Fruit fly (Drosophila melanogaster): ENCODE data around the gene CG42812.

Gene CG42812

DNA sequence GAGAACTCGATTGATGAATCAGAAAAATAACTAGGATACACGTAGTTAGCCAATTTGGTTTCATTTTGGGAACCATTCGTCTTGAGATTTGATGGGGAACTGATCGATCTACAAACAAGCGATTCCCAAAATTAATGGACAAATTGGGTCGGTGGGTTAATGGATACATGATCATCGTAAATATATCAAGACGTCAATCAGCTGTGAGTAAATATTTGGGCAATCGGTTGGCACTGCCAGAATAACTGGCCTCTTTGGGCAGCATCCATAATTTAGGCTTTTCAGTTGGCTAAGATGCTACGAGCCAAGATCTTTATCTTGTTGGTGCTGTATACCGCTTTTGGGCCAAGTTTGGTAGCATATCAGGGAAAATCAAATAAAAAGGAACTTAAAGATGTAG is at the start of gene CG42812, which contains the start of gene CG33341:
TSS of gene CG42812 (minus strand) at position 101 of the 400 bp plus-strand sequence.
TSS of gene CG33341 (plus strand) at position 295 of the 400 bp plus-strand sequence.
- TF ChIP-seq Abd-B (GFP tag; optimal IDR thresholded peaks at IDR 0.05) (no peak), Jra (GFP tag; optimal IDR thresholded peaks at IDR 0.05) (no peak), h (GFP tag; optimal IDR thresholded peaks at IDR 0.05) (no peak), N (GFP tag; optimal IDR thresholded peaks at IDR 0.05) (no peak), CG32264 (GFP tag; optimal IDR thresholded peaks at IDR 0.05) (no peak)

DNA sequence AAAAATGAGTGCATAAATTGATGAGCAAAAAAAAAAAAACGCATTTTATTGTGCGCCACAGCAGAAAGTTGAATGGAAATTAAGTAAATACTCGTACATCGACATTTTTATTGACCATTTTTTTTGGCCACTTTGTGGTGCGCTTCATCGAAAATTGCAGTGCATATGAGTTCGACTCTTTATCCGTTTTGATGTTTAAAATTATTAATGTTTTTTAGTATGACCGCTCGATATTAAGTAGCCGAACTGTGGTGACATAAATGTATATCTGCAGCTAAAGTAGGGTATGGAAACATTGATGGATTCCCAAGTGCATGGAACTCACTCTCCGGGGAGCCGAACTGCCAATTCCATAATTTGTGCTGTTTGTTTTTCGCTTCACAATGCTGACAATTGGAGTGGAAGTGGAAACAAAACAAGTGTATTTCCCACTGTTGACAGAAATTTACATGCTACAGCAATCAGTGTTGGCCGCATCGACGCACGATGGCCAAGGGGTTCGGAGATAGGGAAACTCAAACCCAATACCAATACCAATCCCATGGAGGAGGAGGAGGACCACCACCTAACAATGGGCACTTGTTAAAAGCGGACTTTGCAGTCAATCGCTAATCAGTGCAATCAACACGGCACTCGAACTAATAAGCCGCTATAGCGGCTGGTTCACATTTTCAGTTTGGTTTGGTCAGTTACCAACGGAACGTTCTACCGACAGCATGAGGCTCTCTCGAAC is 24.4 kb upstream of the CG42812 start, which contains the start of gene CG13616:
TSS of gene CG13616 (plus strand) at position 683 of the 733 bp plus-strand sequence.
- TF ChIP-seq h (GFP tag; optimal IDR thresholded peaks at IDR 0.05) (no peak), Myc (optimal IDR thresholded peaks at IDR 0.05) (no peak), Rel (GFP tag; optimal IDR thresholded peaks at IDR 0.05) (no peak), Rel (tag; optimal IDR thresholded peaks at IDR 0.05) (no peak), Dif (GFP tag; optimal IDR thresholded peaks at IDR 0.05; ENCODE audit: partially characterized antibody) (no peak), tai (GFP tag; optimal IDR thresholded peaks at IDR 0.05) (no peak)

DNA sequence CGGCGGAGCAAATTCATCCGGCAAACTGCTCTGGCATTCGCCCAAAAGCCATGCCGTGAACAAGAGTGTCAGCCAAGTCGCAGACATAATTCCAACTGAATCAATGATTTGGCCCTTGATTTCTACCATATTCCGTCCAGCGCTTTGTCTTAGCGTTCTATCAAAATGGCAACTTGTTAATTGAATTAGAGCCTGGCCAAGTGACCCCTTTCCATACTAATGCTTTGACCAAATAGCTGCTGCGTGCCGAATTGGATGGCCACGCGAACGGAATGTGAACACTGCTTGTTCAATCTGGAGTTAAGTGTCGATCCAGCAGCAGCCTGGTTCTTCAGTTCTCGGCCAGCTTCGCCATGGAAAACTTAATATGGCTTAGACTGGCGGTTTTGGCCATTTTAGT is 22.3 kb upstream of the CG42812 start, which contains the start of the genes CG5768 and CG13615:
TSS of gene CG5768 (minus strand) at position 101 of the 400 bp plus-strand sequence.
TSS of gene CG13615 (plus strand) at position 280 of the 400 bp plus-strand sequence.
- TF ChIP-seq CG32264 (GFP tag; optimal IDR thresholded peaks at IDR 0.05) (no peak), foxo (GFP tag; optimal IDR thresholded peaks at IDR 0.05) (no peak)

DNA sequence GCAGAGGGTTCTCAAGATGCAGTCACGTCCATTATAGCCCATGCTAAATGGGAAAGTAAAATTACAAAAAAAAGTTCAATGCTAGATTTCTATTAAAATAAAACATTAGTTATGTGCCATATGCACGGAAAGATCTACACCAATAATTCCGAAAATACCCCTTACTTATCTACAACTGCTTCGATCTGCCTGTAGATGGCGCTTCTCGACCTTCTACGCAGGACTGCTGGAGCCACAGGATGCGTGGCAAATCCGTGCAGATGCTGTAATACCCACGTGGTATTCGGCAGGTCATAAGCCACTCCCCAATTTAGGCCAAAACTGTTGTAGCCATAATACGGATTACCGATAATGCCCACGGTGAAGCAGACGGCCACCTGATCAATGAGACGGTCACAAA is 18.5 kb upstream of the CG42812 start:
- no peak for TF ChIP-seq OdsH (GFP tag; optimal IDR thresholded peaks at IDR 0.05)
- no peak for TF ChIP-seq tai (GFP tag; optimal IDR thresholded peaks at IDR 0.05)
- no peak for TF ChIP-seq Hr83 (GFP tag; optimal IDR thresholded peaks at IDR 0.05; ENCODE audit: poor library complexity, severe bottlenecking)
- no peak for TF ChIP-seq Myc (optimal IDR thresholded peaks at IDR 0.05)
- no peak for TF ChIP-seq lola (GFP tag; optimal IDR thresholded peaks at IDR 0.05)
- no peak for TF ChIP-seq h (GFP tag; optimal IDR thresholded peaks at IDR 0.05)
- no peak for TF ChIP-seq dl (GFP tag; optimal IDR thresholded peaks at IDR 0.05; ENCODE audit: insufficient read depth in 1 of 2, partially characterized antibody in 2 of 2)
- TF ChIP-seq fru (GFP tag; optimal IDR thresholded peaks at IDR 0.05) = no peak
- TF ChIP-seq br (GFP tag; optimal IDR thresholded peaks at IDR 0.05) = no peak
- no peak for TF ChIP-seq Mio (GFP tag; optimal IDR thresholded peaks at IDR 0.05)
- no peak for TF ChIP-seq N (GFP tag; optimal IDR thresholded peaks at IDR 0.05)
- TF ChIP-seq Abd-B (GFP tag; optimal IDR thresholded peaks at IDR 0.05) = no peak
- no peak for TF ChIP-seq dmrt93B (GFP tag; optimal IDR thresholded peaks at IDR 0.05)
- TF ChIP-seq dsf (GFP tag; optimal IDR thresholded peaks at IDR 0.05; ENCODE audit: borderline replicate concordance) = no peak
- no peak for TF ChIP-seq jim (GFP tag; optimal IDR thresholded peaks at IDR 0.05)
- no peak for TF ChIP-seq rgr (GFP tag; optimal IDR thresholded peaks at IDR 0.05)
- no peak for TF ChIP-seq Dfd (GFP tag; optimal IDR thresholded peaks at IDR 0.05)
- TF ChIP-seq GATAd (GFP tag; optimal IDR thresholded peaks at IDR 0.05) = no peak
- no peak for TF ChIP-seq psq (GFP tag; optimal IDR thresholded peaks at IDR 0.05)
- TF ChIP-seq foxo (GFP tag; optimal IDR thresholded peaks at IDR 0.05) = no peak

DNA sequence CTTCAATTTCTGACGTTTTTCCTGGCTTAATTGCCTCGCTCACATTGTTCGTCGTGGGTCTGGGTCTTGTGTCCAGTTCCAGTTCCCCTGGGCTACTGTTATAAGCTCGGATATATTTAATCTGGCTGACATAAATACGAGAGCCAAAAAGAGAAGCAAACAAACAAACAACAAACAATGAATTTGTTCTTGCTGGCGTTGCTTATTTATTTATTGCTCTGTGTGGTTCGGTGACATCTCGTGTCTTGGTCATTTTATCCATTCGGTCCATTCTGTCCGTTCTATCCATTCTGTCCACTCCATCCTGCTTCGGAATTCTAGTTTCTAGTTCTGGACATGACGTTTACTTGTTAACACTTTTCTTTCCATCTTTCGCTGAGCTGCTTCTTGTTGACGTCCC is 17.0 kb upstream of the CG42812 start, which contains the start of gene CG17780:
TSS of gene CG17780 (minus strand) at position 101 of the 400 bp plus-strand sequence.
- TF ChIP-seq GATAd (GFP tag; optimal IDR thresholded peaks at IDR 0.05) = no peak

DNA sequence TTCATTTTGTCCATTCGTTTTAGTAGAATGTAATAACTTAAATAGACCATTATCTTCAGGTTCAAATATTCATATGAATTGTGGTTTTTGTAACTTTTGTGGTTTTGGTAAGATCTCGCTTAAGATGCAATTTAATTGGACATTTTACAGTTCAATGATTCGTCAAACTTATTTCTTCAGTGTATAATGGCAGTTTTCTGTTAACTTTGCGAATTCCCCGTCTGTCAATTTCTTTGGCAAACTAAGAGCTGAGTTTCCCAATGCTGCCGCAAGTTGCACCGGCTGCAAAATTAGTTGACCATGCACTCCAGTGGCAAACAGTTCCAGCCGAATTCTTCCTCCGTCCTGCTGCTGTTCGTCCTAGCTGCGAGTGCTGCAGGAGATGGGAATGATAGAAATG is 8.6 kb upstream of the CG42812 start, which contains the start of gene CG33342:
TSS of gene CG33342 (plus strand) at position 301 of the 400 bp plus-strand sequence.
- no peak for TF ChIP-seq fru (GFP tag; optimal IDR thresholded peaks at IDR 0.05)
- no peak for TF ChIP-seq psq (GFP tag; optimal IDR thresholded peaks at IDR 0.05)
- TF ChIP-seq lola (GFP tag; optimal IDR thresholded peaks at IDR 0.05) = no peak
- no peak for TF ChIP-seq tai (GFP tag; optimal IDR thresholded peaks at IDR 0.05)
- TF ChIP-seq CrebA (GFP tag; optimal IDR thresholded peaks at IDR 0.05; ENCODE audit: borderline replicate concordance) = no peak
- TF ChIP-seq dmrt93B (GFP tag; optimal IDR thresholded peaks at IDR 0.05) = no peak
- TF ChIP-seq Dif (GFP tag; optimal IDR thresholded peaks at IDR 0.05; ENCODE audit: partially characterized antibody) = no peak
- no peak for TF ChIP-seq CG32264 (GFP tag; optimal IDR thresholded peaks at IDR 0.05)
- TF ChIP-seq Mio (GFP tag; optimal IDR thresholded peaks at IDR 0.05) = no peak
- no peak for TF ChIP-seq woc (GFP tag; optimal IDR thresholded peaks at IDR 0.05)
- TF ChIP-seq Myc (optimal IDR thresholded peaks at IDR 0.05) = no peak
- no peak for TF ChIP-seq HLH106 (tag; optimal IDR thresholded peaks at IDR 0.05)
- no peak for TF ChIP-seq GATAd (GFP tag; optimal IDR thresholded peaks at IDR 0.05)
- TF ChIP-seq foxo (GFP tag; optimal IDR thresholded peaks at IDR 0.05) = no peak
- no peak for TF ChIP-seq sv (GFP tag; optimal IDR thresholded peaks at IDR 0.05)
- TF ChIP-seq OdsH (GFP tag; optimal IDR thresholded peaks at IDR 0.05) = no peak
- TF ChIP-seq N (GFP tag; optimal IDR thresholded peaks at IDR 0.05) = no peak
- no peak for TF ChIP-seq usp (GFP tag; optimal IDR thresholded peaks at IDR 0.05)
- TF ChIP-seq ey (GFP tag; optimal IDR thresholded peaks at IDR 0.05) = no peak
- TF ChIP-seq Rel (GFP tag; optimal IDR thresholded peaks at IDR 0.05) = no peak
- TF ChIP-seq Rel (tag; optimal IDR thresholded peaks at IDR 0.05) = no peak
